Fruit fly (Drosophila melanogaster): Measurements from ENCODE around the gene GluRS-m.

GluRS-m gene

DNA sequence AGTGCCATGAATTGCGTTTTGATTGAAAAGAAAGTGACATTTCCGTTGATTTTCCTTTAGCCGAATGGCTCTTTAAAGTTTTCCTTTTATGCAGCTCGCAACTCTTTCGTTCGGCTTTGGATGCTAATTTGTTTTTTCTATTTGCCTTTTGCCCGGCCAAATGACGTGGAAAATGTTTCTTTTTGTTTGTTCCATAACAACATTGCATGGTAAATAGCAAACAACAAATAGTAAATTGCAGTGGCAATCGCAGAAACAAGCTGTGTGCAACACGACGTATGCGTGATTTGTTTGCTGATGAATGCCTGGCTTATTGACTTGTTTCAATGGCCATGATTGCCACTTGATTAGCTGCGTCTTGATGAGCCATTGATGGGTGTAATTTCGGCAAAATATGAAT is 12.5 kb upstream of the GluRS-m start (continued):
- TF ChIP-seq CG42726 (GFP tag; IDR thresholded peaks at IDR 0.05; ENCODE audit: partially characterized antibody), result no peak
- TF ChIP-seq sob (GFP tag; IDR thresholded peaks at IDR 0.05), result no peak
- no peak for TF ChIP-seq caup (GFP tag; optimal IDR thresholded peaks at IDR 0.05; ENCODE audit: severe bottlenecking)
- no peak for TF ChIP-seq otp (GFP tag; IDR thresholded peaks at IDR 0.05)
- no peak for TF ChIP-seq ase (GFP tag; IDR thresholded peaks at IDR 0.05)
- TF ChIP-seq wdn (GFP tag; IDR thresholded peaks at IDR 0.05), result no peak
- no peak for TF ChIP-seq Nf-YA (GFP tag; IDR thresholded peaks at IDR 0.05)
- TF ChIP-seq CG8478 (optimal IDR thresholded peaks at IDR 0.05), result no peak
- peak; percentile 52 for TF ChIP-seq CG3407 (GFP tag; optimal IDR thresholded peaks at IDR 0.05)
- TF ChIP-seq Tbp (GFP tag; optimal IDR thresholded peaks at IDR 0.05), result no peak
- no peak for TF ChIP-seq CG10274 (GFP tag; optimal IDR thresholded peaks at IDR 0.05)
- no peak for TF ChIP-seq CG16813 (GFP tag; IDR thresholded peaks at IDR 0.05; ENCODE audit: partially characterized antibody)
- no peak for TF ChIP-seq CG7963 (GFP tag; IDR thresholded peaks at IDR 0.05; ENCODE audit: partially characterized antibody)
- TF ChIP-seq CG11723 (GFP tag; optimal IDR thresholded peaks at IDR 0.05), result no peak
- TF ChIP-seq MBD-R2 (GFP tag; IDR thresholded peaks at IDR 0.05), result no peak
- TF ChIP-seq Meics (GFP tag; optimal IDR thresholded peaks at IDR 0.05), result no peak
- TF ChIP-seq Xbp1 (GFP tag; optimal IDR thresholded peaks at IDR 0.05), result no peak
- TF ChIP-seq sd (tag; optimal IDR thresholded peaks at IDR 0.05), result no peak
- no peak for TF ChIP-seq sug (tag; optimal IDR thresholded peaks at IDR 0.05)
- no peak for TF ChIP-seq chif (GFP tag; optimal IDR thresholded peaks at IDR 0.05)
- TF ChIP-seq lbe (GFP tag; optimal IDR thresholded peaks at IDR 0.05), result no peak
- no peak for TF ChIP-seq zfh2 (GFP tag; optimal IDR thresholded peaks at IDR 0.05)
- peak; percentile 59 for TF ChIP-seq CG12071 (GFP tag; optimal IDR thresholded peaks at IDR 0.05)
- no peak for TF ChIP-seq ham (GFP tag; IDR thresholded peaks at IDR 0.05)
- TF ChIP-seq Fer1 (GFP tag; optimal IDR thresholded peaks at IDR 0.05), result no peak
- no peak for TF ChIP-seq pb (GFP tag; optimal IDR thresholded peaks at IDR 0.05)
- no peak for TF ChIP-seq Pdp1 (GFP tag; optimal IDR thresholded peaks at IDR 0.05)
- no peak for TF ChIP-seq knrl (GFP tag; IDR thresholded peaks at IDR 0.05; ENCODE audit: partially characterized antibody)
- no peak for TF ChIP-seq dati (GFP tag; IDR thresholded peaks at IDR 0.05)
- no peak for TF ChIP-seq gce (GFP tag; IDR thresholded peaks at IDR 0.05)
- TF ChIP-seq YL-1 (GFP tag; optimal IDR thresholded peaks at IDR 0.05), result no peak
- no peak for TF ChIP-seq Fer3 (tag; optimal IDR thresholded peaks at IDR 0.05)
- no peak for TF ChIP-seq CG6854 (GFP tag; optimal IDR thresholded peaks at IDR 0.05)
- peak; percentile 81 for TF ChIP-seq CG17359 (tag; optimal IDR thresholded peaks at IDR 0.05)
- TF ChIP-seq CoRest (tag; optimal IDR thresholded peaks at IDR 0.05), result peak; percentile 20
- TF ChIP-seq Hmx (GFP tag; optimal IDR thresholded peaks at IDR 0.05), result no peak
- TF ChIP-seq da (GFP tag; optimal IDR thresholded peaks at IDR 0.05), result no peak
- no peak for TF ChIP-seq slou (GFP tag; optimal IDR thresholded peaks at IDR 0.05)
- TF ChIP-seq zen2 (GFP tag; IDR thresholded peaks at IDR 0.05; ENCODE audit: partially characterized antibody), result no peak
- no peak for TF ChIP-seq CG15269 (tag; optimal IDR thresholded peaks at IDR 0.05)
- TF ChIP-seq dysf (GFP tag; IDR thresholded peaks at IDR 0.05), result no peak
- no peak for TF ChIP-seq CHES-1-like (GFP tag; optimal IDR thresholded peaks at IDR 0.05)
- no peak for TF ChIP-seq en (GFP tag; optimal IDR thresholded peaks at IDR 0.05)
- TF ChIP-seq hkb (optimal IDR thresholded peaks at IDR 0.05), result no peak
- TF ChIP-seq hkb (GFP tag; IDR thresholded peaks at IDR 0.05), result 0 out of 2 replicates have a peak, but pooled peaks have one; percentile 10
- TF ChIP-seq D19B (GFP tag; optimal IDR thresholded peaks at IDR 0.05), result no peak
- peak; percentile 18 for TF ChIP-seq CG15601 (tag; optimal IDR thresholded peaks at IDR 0.05)
- TF ChIP-seq so (GFP tag; IDR thresholded peaks at IDR 0.05), result no peak
- TF ChIP-seq CG8924 (tag; optimal IDR thresholded peaks at IDR 0.05), result no peak
- peak; percentile 81 for TF ChIP-seq ci (GFP tag; IDR thresholded peaks at IDR 0.05)
- TF ChIP-seq nerfin-1 (tag; optimal IDR thresholded peaks at IDR 0.05), result no peak
- no peak for TF ChIP-seq CG18619 (GFP tag; optimal IDR thresholded peaks at IDR 0.05)

Data from whole organism, embryonic.